Fruit fly (Drosophila melanogaster): ENCODE measurements around the gene ssx.

Gene ssx

DNA sequence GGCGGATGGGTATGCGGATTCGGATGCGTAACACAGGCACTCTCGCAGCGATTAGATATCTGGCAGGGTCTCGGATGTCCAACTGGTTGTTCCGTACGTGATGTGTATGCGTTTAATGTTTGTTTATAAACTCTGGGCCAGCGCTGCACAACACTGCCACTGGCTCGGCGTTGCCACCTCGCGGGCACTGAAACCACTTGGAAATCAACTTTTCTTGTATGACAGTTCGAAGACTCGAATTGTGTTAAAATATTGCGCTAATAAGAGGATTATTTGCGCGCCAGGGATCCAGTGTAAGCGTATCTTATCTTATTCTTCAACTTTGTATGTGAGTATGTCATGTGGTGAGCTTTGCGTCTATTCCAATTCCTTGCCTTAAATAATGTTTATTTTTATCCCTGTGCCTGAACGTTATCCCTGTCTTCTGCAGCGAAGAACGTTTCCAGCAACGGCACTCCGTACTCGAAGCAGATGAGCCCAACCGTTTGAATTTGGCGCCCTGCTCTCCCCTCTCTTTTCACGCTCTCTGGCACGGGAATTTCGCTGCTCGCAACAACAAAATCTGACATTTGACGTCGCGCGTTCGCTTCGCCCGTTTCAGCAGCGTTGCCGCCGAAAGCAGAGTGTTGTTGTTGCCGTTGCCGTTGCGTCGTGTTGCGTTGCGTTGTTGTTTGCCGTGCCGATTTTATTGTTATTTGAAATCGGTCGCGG, 10.1 kb downstream of the ssx start, which contains the start of the genes CG3719 and CG32813 (continued):
- TF ChIP-seq al (GFP tag; IDR thresholded peaks at IDR 0.05) = 0 out of 2 replicates have a peak, but pooled peaks have one; percentile 11
- peak; percentile 36 for TF ChIP-seq Deaf1 (tag; optimal IDR thresholded peaks at IDR 0.05)
- TF ChIP-seq CG13775 (GFP tag; optimal IDR thresholded peaks at IDR 0.05) = peak; percentile 25
- peak; percentile 16 for TF ChIP-seq CG3281 (GFP tag; optimal IDR thresholded peaks at IDR 0.05)
- peak; percentile 87 for TF ChIP-seq E2f2 (GFP tag; IDR thresholded peaks at IDR 0.05)
- TF ChIP-seq chm (GFP tag; IDR thresholded peaks at IDR 0.05) = peak; percentile 45; the same call in 1 of the 2 replicates
- peak; percentile 44 for TF ChIP-seq Hsf (GFP tag; optimal IDR thresholded peaks at IDR 0.05)
- no peak for TF ChIP-seq run (tag; optimal IDR thresholded peaks at IDR 0.05)
- TF ChIP-seq CG12659 (GFP tag; optimal IDR thresholded peaks at IDR 0.05) = peak; percentile 57
- 0 out of 3 replicates have a peak, but pooled peaks have one; percentile 33 for TF ChIP-seq Dbx (GFP tag; IDR thresholded peaks at IDR 0.05)
- peak; percentile 30; the same call in 1 of the 3 replicates for TF ChIP-seq CG17361 (GFP tag; IDR thresholded peaks at IDR 0.05)
- peak; percentile 35 for TF ChIP-seq CG30403 (GFP tag; optimal IDR thresholded peaks at IDR 0.05)
- no peak for TF ChIP-seq cad (GFP tag; optimal IDR thresholded peaks at IDR 0.05)
- TF ChIP-seq CG4617 (GFP tag; optimal IDR thresholded peaks at IDR 0.05; ENCODE audit: borderline replicate concordance) = peak; percentile 71
- TF ChIP-seq mam (GFP tag; optimal IDR thresholded peaks at IDR 0.05) = peak; percentile 54
- TF ChIP-seq lmd (GFP tag; IDR thresholded peaks at IDR 0.05) = peak; percentile 37; the same call in 1 of the 2 replicates
- TF ChIP-seq caup (GFP tag; optimal IDR thresholded peaks at IDR 0.05; ENCODE audit: severe bottlenecking) = peak; percentile 42
- TF ChIP-seq Hr78 (GFP tag; optimal IDR thresholded peaks at IDR 0.05) = no peak
- TF ChIP-seq CG32532 (GFP tag; IDR thresholded peaks at IDR 0.05) = peak; percentile 46; the same call in 1 of the 2 replicates
- peak; percentile 1 for TF ChIP-seq Atf-2 (GFP tag; optimal IDR thresholded peaks at IDR 0.05)
- peak; percentile 13 for TF ChIP-seq CG4820 (GFP tag; optimal IDR thresholded peaks at IDR 0.05)
- TF ChIP-seq danr (GFP tag; IDR thresholded peaks at IDR 0.05) = no peak
- TF ChIP-seq CG11456 (GFP tag; IDR thresholded peaks at IDR 0.05) = peak; percentile 58; the same call in 1 of the 3 replicates
- peak; percentile 52 for TF ChIP-seq fu2 (GFP tag; optimal IDR thresholded peaks at IDR 0.05)
- no peak for TF ChIP-seq ranshi (GFP tag; IDR thresholded peaks at IDR 0.05)
- peak; percentile 95 for TF ChIP-seq CG9437 (GFP tag; optimal IDR thresholded peaks at IDR 0.05)
- peak; percentile 57 for TF ChIP-seq CG13624 (GFP tag; optimal IDR thresholded peaks at IDR 0.05)
- TF ChIP-seq pho (GFP tag; optimal IDR thresholded peaks at IDR 0.05) = peak; percentile 63
- peak; percentile 0 for TF ChIP-seq az2 (GFP tag; optimal IDR thresholded peaks at IDR 0.05)
- TF ChIP-seq trem (tag; optimal IDR thresholded peaks at IDR 0.05) = peak; percentile 39
- TF ChIP-seq CG18011 (GFP tag; optimal IDR thresholded peaks at IDR 0.05) = no peak
- TF ChIP-seq Eip74EF (GFP tag; optimal IDR thresholded peaks at IDR 0.05) = no peak
- TF ChIP-seq CG8924 (tag; optimal IDR thresholded peaks at IDR 0.05) = peak; percentile 28
- TF ChIP-seq CG1792 (GFP tag; optimal IDR thresholded peaks at IDR 0.05) = no peak
- TF ChIP-seq tx (GFP tag; optimal IDR thresholded peaks at IDR 0.05) = peak; percentile 64
- peak; percentile 19 for TF ChIP-seq sd (tag; optimal IDR thresholded peaks at IDR 0.05)
- TF ChIP-seq CG9215 (GFP tag; IDR thresholded peaks at IDR 0.05) = peak; percentile 32; the same call in 1 of the 2 replicates
- TF ChIP-seq CG2116 (GFP tag; optimal IDR thresholded peaks at IDR 0.05) = peak; percentile 64
- TF ChIP-seq CG32767 (GFP tag; IDR thresholded peaks at IDR 0.05) = peak; percentile 61
- peak; percentile 15 for TF ChIP-seq chn (GFP tag; optimal IDR thresholded peaks at IDR 0.05)
- TF ChIP-seq shn (GFP tag; optimal IDR thresholded peaks at IDR 0.05) = peak; percentile 12
- TF ChIP-seq maf-S (GFP tag; optimal IDR thresholded peaks at IDR 0.05) = peak; percentile 8
- peak; percentile 58 for TF ChIP-seq tin (GFP tag; optimal IDR thresholded peaks at IDR 0.05)
- peak; percentile 71 for TF ChIP-seq Sin3A (optimal IDR thresholded peaks at IDR 0.05)
- peak; percentile 10 for TF ChIP-seq mirr (GFP tag; optimal IDR thresholded peaks at IDR 0.05)
- no peak for TF ChIP-seq HLH3B (GFP tag; IDR thresholded peaks at IDR 0.05)
- TF ChIP-seq CG18599 (GFP tag; optimal IDR thresholded peaks at IDR 0.05) = peak; percentile 43
- peak; percentile 18; the same call in 1 of the 3 replicates for TF ChIP-seq dysf (GFP tag; IDR thresholded peaks at IDR 0.05)
- peak; percentile 52 for TF ChIP-seq Sry-δ (GFP tag; optimal IDR thresholded peaks at IDR 0.05)
- peak; percentile 1 for TF ChIP-seq CG9797 (GFP tag; optimal IDR thresholded peaks at IDR 0.05)

All from whole organism, embryonic.